Worm (Caenorhabditis elegans) whole organism, L4 larva: Measurements from ENCODE around the gene R04E5.9.

Experiments used
- F26F4.8 ChIP-seq: fragments of 200-800 bp; sonication (Bioruptor generic); conservative IDR thresholded peaks from 2 replicates; pipeline ENCODE4 v1.3.6; 2022; ENCODE audit warnings: missing genetic modification characterization, missing compliant biosample characterization
- ZK546.5 ChIP-seq, 2 experiments: sonication (generic microtip); optimal IDR thresholded peaks; 2 replicates each; lab custom pipeline; 2017; ENCODE audit warnings: missing biosample characterization in 2 of 2, missing genetic modification characterization in 2 of 2
- daf-16 ChIP-seq, 3 experiments: sonication (generic microtip); optimal IDR thresholded peaks; 2 replicates each; lab custom pipeline; 2016 to 2017; ENCODE audit warnings: missing genetic modification characterization in 3 of 3, missing genetic modification reagents in 3 of 3, mild to moderate bottlenecking in 2 of 3, missing compliant biosample characterization in 2 of 3, missing biosample characterization in 1 of 3, moderate library complexity in 1 of 3
- dve-1 ChIP-seq: sonication (generic microtip); optimal IDR thresholded peaks from 2 replicates; lab custom pipeline; 2017; ENCODE audit warnings: antibody characterized with exemption, mild to moderate bottlenecking, missing genetic modification characterization, missing compliant biosample characterization; ENCODE audit not compliant: insufficient read depth
- hif-1 ChIP-seq, 2 experiments: sonication (generic microtip); optimal IDR thresholded peaks; 2 replicates each; lab custom pipeline; 2016 to 2017; ENCODE audit warnings: missing compliant biosample characterization in 2 of 2, missing genetic modification characterization in 2 of 2, missing genetic modification reagents in 2 of 2, missing genotype in 2 of 2, mild to moderate bottlenecking in 1 of 2
- hlh-11 ChIP-seq: fragments of 200-800 bp; sonication (Bioruptor generic); optimal IDR thresholded peaks from 2 replicates; lab custom pipeline; 2018; ENCODE audit warnings: mild to moderate bottlenecking, missing genetic modification characterization, missing compliant biosample characterization
- hlh-30 ChIP-seq: sonication (generic microtip); optimal IDR thresholded peaks from 2 replicates; lab custom pipeline; 2017; ENCODE audit warnings: antibody characterized with exemption, mild to moderate bottlenecking, missing genetic modification characterization, missing compliant biosample characterization; ENCODE audit not compliant: insufficient read depth
- lsy-2 ChIP-seq, 2 experiments: fragments of 150-350 bp in 1 of 2; sonication (generic microtip) in 1 of 2; optimal IDR thresholded peaks; 2 replicates each; lab custom pipeline; 2014 to 2017; ENCODE audit warnings: missing biosample characterization in 2 of 2, missing genetic modification characterization in 2 of 2
- mdl-1 ChIP-seq, 2 experiments: fragments of 150-350 bp in 1 of 2; sonication (generic microtip) in 1 of 2; optimal IDR thresholded peaks; 2 replicates each; lab custom pipeline; 2014 to 2017; ENCODE audit warnings: missing biosample characterization in 2 of 2, missing genetic modification characterization in 2 of 2
- nhr-10 ChIP-seq: fragments of 150-350 bp; optimal IDR thresholded peaks from 2 replicates; lab custom pipeline; 2014; ENCODE audit warnings: missing biosample characterization, missing genetic modification characterization
- nhr-25 ChIP-seq: sonication (generic microtip); optimal IDR thresholded peaks from 2 replicates; lab custom pipeline; 2017; ENCODE audit warnings: missing genetic modification characterization, mild to moderate bottlenecking, missing compliant biosample characterization, antibody characterized with exemption, moderate library complexity, borderline replicate concordance; ENCODE audit not compliant: insufficient read depth
- nhr-28 ChIP-seq: fragments of 150-350 bp; optimal IDR thresholded peaks from 2 replicates; lab custom pipeline; 2014; ENCODE audit warnings: missing biosample characterization, missing genetic modification characterization
- tag-97 ChIP-seq: fragments of 200-800 bp; sonication (Bioruptor generic); IDR thresholded peaks from 2 replicates; pipeline ENCODE4 v1.3.6; 2022; ENCODE audit warnings: missing genetic modification characterization, missing compliant biosample characterization
- zip-11 ChIP-seq: fragments of 200-800 bp; sonication (Bioruptor generic); IDR thresholded peaks from 2 replicates; pipeline ENCODE4 v1.3.6; 2022; ENCODE audit warnings: missing genetic modification characterization, missing compliant biosample characterization

R04E5.9 gene

ce11 chrX:8761060-8761459 is 49.9 kb downstream of the R04E5.9 start:
- TF ChIP-seq lsy-2 (tag; optimal IDR thresholded peaks at IDR 0.05; lab: Kevin White, UChicago) (no peak), dve-1 (tag; lab: Kevin White, UChicago) (peak; percentile 31), ZK546.5 (tag; optimal IDR thresholded peaks at IDR 0.05; lab: Kevin White, UChicago) (no peak), nhr-25 (tag; lab: Kevin White, UChicago) (no peak), hlh-11 (tag; lab: Kevin White, UChicago) (peak; percentile 12), mdl-1 (tag; optimal IDR thresholded peaks at IDR 0.05; lab: Kevin White, UChicago) (peak in 1 of 2 experiments; percentile 3), hif-1 (tag; optimal IDR thresholded peaks at IDR 0.05; lab: Kevin White, UChicago) (peak in 1 of 2 experiments; percentile 10), F26F4.8 (GFP tag; lab: Robert Waterston, UW) (no peak), daf-16 (GFP tag; optimal IDR thresholded peaks at IDR 0.05; lab: Kevin White, UChicago) (peak in 1 of 2 experiments; percentile 58), daf-16 (tag; optimal IDR thresholded peaks at IDR 0.05; lab: Kevin White, UChicago) (peak; percentile 41), hlh-30 (tag; lab: Kevin White, UChicago) (peak; percentile 40), zip-11 (no peak), nhr-10 (tag; lab: Kevin White, UChicago) (peak; percentile 42), tag-97 (GFP tag; lab: Robert Waterston, UW) (no peak), nhr-28 (tag; lab: Kevin White, UChicago) (peak; percentile 34)
